Worm (Caenorhabditis elegans) whole organism, young adult: ENCODE data around the gene K09D9.1.

Experiments used
- F55B11.4 ChIP-seq: sonication (generic microtip); optimal IDR thresholded peaks from 2 replicates; lab custom pipeline; 2016; ENCODE audit warnings: missing compliant biosample characterization, missing genetic modification characterization, borderline replicate concordance; ENCODE audit not compliant: insufficient read depth
- T26A5.8 ChIP-seq: sonication (generic microtip); optimal IDR thresholded peaks from 2 replicates; lab custom pipeline; 2016; ENCODE audit warnings: missing genetic modification characterization, missing compliant biosample characterization
- attf-6 ChIP-seq: fragments of 200-800 bp; sonication (Bioruptor generic); IDR thresholded peaks from 2 replicates; pipeline ENCODE4 v1.3.6; 2022; ENCODE audit warnings: missing genetic modification reagents, missing genetic modification characterization, missing compliant biosample characterization
- die-1 ChIP-seq: sonication (generic microtip); optimal IDR thresholded peaks from 2 replicates; lab custom pipeline; 2016; ENCODE audit warnings: missing genotype, mild to moderate bottlenecking, missing genetic modification characterization, missing compliant biosample characterization
- snpc-4 ChIP-seq, 5 experiments: fragments of 150-350 bp in 1 of 5; sonication (generic microtip) in 4 of 5; optimal IDR thresholded peaks; 2 replicates each; lab custom pipeline; 2014 to 2018; ENCODE audit warnings: missing genetic modification characterization in 5 of 5, missing biosample characterization in 3 of 5, antibody characterized with exemption in 2 of 5, mild to moderate bottlenecking in 2 of 5, missing compliant biosample characterization in 2 of 5, missing genotype in 2 of 5, moderate library complexity in 2 of 5, missing genetic modification reagents in 1 of 5

DNA sequence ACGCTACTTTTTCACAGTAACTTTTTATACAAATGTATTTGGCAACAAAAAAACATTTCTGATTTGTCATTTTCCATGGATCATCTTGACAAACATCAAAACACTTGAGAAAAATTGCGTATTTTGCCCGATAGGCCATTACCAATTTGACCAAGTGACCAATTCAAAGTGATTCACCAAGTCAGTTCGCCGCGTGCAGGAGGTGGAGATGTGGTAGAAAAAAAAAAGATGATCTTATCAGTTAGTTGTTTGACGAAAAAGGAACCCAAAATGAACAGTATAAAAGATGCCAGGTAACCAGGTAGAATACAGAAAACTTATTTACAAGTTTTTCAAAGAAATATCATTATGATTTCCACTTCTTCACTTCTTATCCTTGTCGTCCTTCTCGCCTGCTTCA, 35.8 kb upstream of the K09D9.1 start, which contains the start of gene nlp-27:
- TF ChIP-seq F55B11.4 (tag; lab: Kevin White, UChicago): no peak
- no peak for TF ChIP-seq snpc-4 (GFP tag; optimal IDR thresholded peaks at IDR 0.05; lab: Kevin White, UChicago)
- TF ChIP-seq snpc-4 (tag; optimal IDR thresholded peaks at IDR 0.05; lab: Kevin White, UChicago): no peak
- no peak for TF ChIP-seq die-1
- TF ChIP-seq T26A5.8 (tag; lab: Kevin White, UChicago): no peak
- TF ChIP-seq attf-6: no peak
